Worm (Caenorhabditis elegans): ENCODE measurements around the gene atg-13.

- no peak for TF ChIP-seq hlh-26 (GFP tag; conservative IDR thresholded peaks at IDR 0.05)
- no peak for TF ChIP-seq nhr-90 (tag; optimal IDR thresholded peaks at IDR 0.05)
- no peak for TF ChIP-seq snpc-4 (GFP tag; optimal IDR thresholded peaks at IDR 0.05)
- TF ChIP-seq snpc-4 (tag; optimal IDR thresholded peaks at IDR 0.05) = no peak
These were observed 9.2 kb downstream of the atg-13 start, which contains the start of gene D2007.2 for ce11 chrIII:8148751-8149150.
